Fruit fly (Drosophila melanogaster): ENCODE measurements around the gene Wdr81.

Wdr81 gene

dm6 chr2L:12040510-12040909, 19.8 kb upstream of the Wdr81 start, which contains the start of gene CG6766 (continued):
- TF ChIP-seq CG10366 (GFP tag; IDR thresholded peaks at IDR 0.05) (no peak), twi (tag; optimal IDR thresholded peaks at IDR 0.05) (peak; percentile 77), CG7987 (GFP tag; optimal IDR thresholded peaks at IDR 0.05) (no peak), CG5245 (GFP tag; optimal IDR thresholded peaks at IDR 0.05) (no peak), ash1 (GFP tag; optimal IDR thresholded peaks at IDR 0.05) (no peak), Blimp-1 (GFP tag; optimal IDR thresholded peaks at IDR 0.05) (no peak), CG13624 (GFP tag; optimal IDR thresholded peaks at IDR 0.05) (no peak), CG1529 (GFP tag; optimal IDR thresholded peaks at IDR 0.05) (no peak), Dp (GFP tag; optimal IDR thresholded peaks at IDR 0.05) (peak; percentile 42), Drgx (GFP tag; IDR thresholded peaks at IDR 0.05) (no peak), CG13894 (tag; optimal IDR thresholded peaks at IDR 0.05) (no peak), HLH3B (GFP tag; IDR thresholded peaks at IDR 0.05) (no peak), Dip2 (GFP tag; IDR thresholded peaks at IDR 0.05) (no peak), emc (GFP tag; optimal IDR thresholded peaks at IDR 0.05) (no peak), CG9437 (GFP tag; optimal IDR thresholded peaks at IDR 0.05) (no peak), CG18599 (GFP tag; optimal IDR thresholded peaks at IDR 0.05) (no peak), CG17186 (GFP tag; optimal IDR thresholded peaks at IDR 0.05) (no peak), CG6791 (GFP tag; IDR thresholded peaks at IDR 0.05; ENCODE audit: partially characterized antibody) (no peak), B-H2 (GFP tag; optimal IDR thresholded peaks at IDR 0.05) (peak; percentile 34), dimm (GFP tag; IDR thresholded peaks at IDR 0.05) (no peak), YL-1 (GFP tag; optimal IDR thresholded peaks at IDR 0.05) (peak; percentile 57), HmgZ (tag; optimal IDR thresholded peaks at IDR 0.05) (peak; percentile 64), CG10147 (GFP tag; optimal IDR thresholded peaks at IDR 0.05) (no peak), crp (GFP tag; optimal IDR thresholded peaks at IDR 0.05) (peak; percentile 6 to 88), CG3995 (GFP tag; optimal IDR thresholded peaks at IDR 0.05) (peak; percentile 2)

dm6 chr2L:12038177-12038581, 17.4 kb upstream of the Wdr81 start, which contains the start of gene Tom70:
Tom70 (minus strand) TSS chr2L:12038511.
- no peak for TF ChIP-seq ap (GFP tag; IDR thresholded peaks at IDR 0.05)
- no peak for TF ChIP-seq gce (GFP tag; IDR thresholded peaks at IDR 0.05)
- no peak for TF ChIP-seq CG30403 (GFP tag; optimal IDR thresholded peaks at IDR 0.05)
- no peak for TF ChIP-seq CG8388 (GFP tag; optimal IDR thresholded peaks at IDR 0.05)
- peak; percentile 56 for TF ChIP-seq dm (GFP tag; optimal IDR thresholded peaks at IDR 0.05)
- TF ChIP-seq sens-2 (GFP tag; IDR thresholded peaks at IDR 0.05), result no peak
- TF ChIP-seq gcm2 (GFP tag; optimal IDR thresholded peaks at IDR 0.05), result no peak
- TF ChIP-seq CG32772 (GFP tag; IDR thresholded peaks at IDR 0.05), result no peak
- no peak for TF ChIP-seq Hr78 (GFP tag; optimal IDR thresholded peaks at IDR 0.05)
- no peak for TF ChIP-seq CG17912 (GFP tag; optimal IDR thresholded peaks at IDR 0.05)
- TF ChIP-seq sug (tag; optimal IDR thresholded peaks at IDR 0.05), result peak; percentile 88
- peak; percentile 58; the same call in 1 of the 2 replicates for TF ChIP-seq unc-4 (GFP tag; IDR thresholded peaks at IDR 0.05; ENCODE audit: partially characterized antibody)
- TF ChIP-seq Bteb2 (GFP tag; optimal IDR thresholded peaks at IDR 0.05), result no peak
- no peak for TF ChIP-seq CG6813 (GFP tag; optimal IDR thresholded peaks at IDR 0.05)
- no peak for TF ChIP-seq Hmr (GFP tag; optimal IDR thresholded peaks at IDR 0.05)
- TF ChIP-seq sqz (GFP tag; optimal IDR thresholded peaks at IDR 0.05), result no peak
- no peak for TF ChIP-seq vvl (GFP tag; IDR thresholded peaks at IDR 0.05)
- no peak for TF ChIP-seq ems (GFP tag; optimal IDR thresholded peaks at IDR 0.05)
- TF ChIP-seq CG30020 (tag; optimal IDR thresholded peaks at IDR 0.05), result peak; percentile 5
- peak in 1 of 2 experiments; percentile 67 for TF ChIP-seq crp (GFP tag; optimal IDR thresholded peaks at IDR 0.05)
- TF ChIP-seq dmrt99B (tag; optimal IDR thresholded peaks at IDR 0.05), result no peak
- no peak for TF ChIP-seq CG3065 (GFP tag; optimal IDR thresholded peaks at IDR 0.05)
- TF ChIP-seq chm (GFP tag; IDR thresholded peaks at IDR 0.05), result no peak
- TF ChIP-seq cad (GFP tag; optimal IDR thresholded peaks at IDR 0.05), result no peak
- no peak for TF ChIP-seq Nf-YB (GFP tag; optimal IDR thresholded peaks at IDR 0.05)
- no peak for TF ChIP-seq Trl (optimal IDR thresholded peaks at IDR 0.05)
- TF ChIP-seq Trl (GFP tag; optimal IDR thresholded peaks at IDR 0.05), result no peak
- TF ChIP-seq sisA (GFP tag; IDR thresholded peaks at IDR 0.05), result no peak
